Worm (Caenorhabditis elegans) whole organism, L4 larva: ENCODE data around the gene srb-11.

Source experiments
- R02D3.7 ChIP-seq: fragments of 150-350 bp; sonication (generic microtip); optimal IDR thresholded peaks from 3 replicates; lab custom pipeline; 2014; ENCODE audit warnings: missing biosample characterization, missing genetic modification characterization
- Y48G9A.11 ChIP-seq: fragments of 200-800 bp; sonication (Bioruptor generic); IDR thresholded peaks from 2 replicates; pipeline ENCODE4 v1.3.6; 2022; ENCODE audit warnings: missing genetic modification reagents, missing genetic modification characterization, missing compliant biosample characterization
- ceh-62 ChIP-seq: sonication (generic microtip); optimal IDR thresholded peaks from 2 replicates; lab custom pipeline; 2017; ENCODE audit warnings: missing biosample characterization, missing genetic modification characterization
- egl-27 ChIP-seq: sonication (generic microtip); optimal IDR thresholded peaks from 3 replicates; lab custom pipeline; 2017; ENCODE audit warnings: missing biosample characterization, missing genetic modification reagents, missing genetic modification characterization
- nhr-237 ChIP-seq: sonication (generic microtip); optimal IDR thresholded peaks from 2 replicates; lab custom pipeline; 2017; ENCODE audit warnings: missing biosample characterization, missing genetic modification characterization
- nhr-77 ChIP-seq: fragments of 150-350 bp; optimal IDR thresholded peaks from 2 replicates; lab custom pipeline; 2014; ENCODE audit warnings: missing biosample characterization, missing genetic modification characterization
- pha-4 ChIP-seq, 2 experiments: fragments of 150-350 bp in 1 of 2; fragments of 200-800 bp in 1 of 2; sonication (Bioruptor generic) in 1 of 2; IDR thresholded peaks in 1 of 2; optimal IDR thresholded peaks in 1 of 2; 2 replicates each; pipeline versions ENCODE4 v1.3.6 to Lab custom; 2014 to 2022; ENCODE audit warnings: missing genetic modification characterization in 2 of 2, missing genetic modification reagents in 2 of 2, missing biosample characterization in 1 of 2, missing compliant biosample characterization in 1 of 2
- pqm-1 ChIP-seq: sonication (generic microtip); optimal IDR thresholded peaks from 2 replicates; lab custom pipeline; 2017; ENCODE audit warnings: missing biosample characterization, missing genetic modification characterization

DNA sequence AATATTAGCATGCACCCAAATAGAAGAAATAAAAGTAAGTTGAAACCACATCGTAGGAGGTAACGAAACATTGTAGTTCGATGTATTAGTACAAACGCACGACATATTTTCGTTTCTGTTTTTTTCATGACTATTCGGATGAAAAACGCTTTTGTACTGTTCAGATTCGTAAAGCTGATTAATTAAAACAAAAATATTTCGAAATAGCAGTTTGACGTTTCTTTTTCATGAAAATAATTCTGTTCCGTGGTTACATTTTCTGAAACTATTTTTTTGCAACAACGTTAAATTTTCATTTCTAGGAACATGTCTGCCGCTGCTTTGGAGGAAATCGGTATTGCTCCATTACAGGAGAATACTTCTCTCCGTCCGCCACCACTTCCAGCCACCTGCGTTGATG lies 3.2 kb downstream of the srb-11 start, which contains the start of gene rpt-3:
- no peak for TF ChIP-seq pqm-1
- no peak for TF ChIP-seq nhr-77 (tag; lab: Kevin White, UChicago)
- TF ChIP-seq egl-27 (tag; lab: Kevin White, UChicago), result no peak
- no peak for TF ChIP-seq R02D3.7 (tag; lab: Kevin White, UChicago)
- peak; percentile 29; the same call in 1 of the 2 replicates for TF ChIP-seq pha-4 (GFP tag; IDR thresholded peaks at IDR 0.05; lab: Robert Waterston, UW)
- TF ChIP-seq pha-4 (tag; optimal IDR thresholded peaks at IDR 0.05; lab: Kevin White, UChicago), result no peak
- 0 out of 2 replicates have a peak, but pooled peaks have one; percentile 11 for TF ChIP-seq Y48G9A.11 (GFP tag; lab: Robert Waterston, UW)
- TF ChIP-seq ceh-62 (tag; lab: Kevin White, UChicago), result no peak
- TF ChIP-seq nhr-237, result no peak
